Fruit fly (Drosophila melanogaster) whole organism, wandering third instar larva: ENCODE results near the gene Srp19.

Source experiments
- Abd-B ChIP-seq: fragments of >200 bp; optimal IDR thresholded peaks from 2 replicates; lab custom pipeline; 2017; ENCODE audit warnings: missing biosample characterization, missing genetic modification characterization
- CG32264 ChIP-seq: fragments of 200-800 bp; sonication (Bioruptor generic); optimal IDR thresholded peaks from 2 replicates; lab custom pipeline; 2016; ENCODE audit warnings: missing biosample characterization, missing genetic modification characterization
- CG9705 ChIP-seq: fragments of 200-800 bp; sonication (Bioruptor generic); optimal IDR thresholded peaks from 2 replicates; lab custom pipeline; 2018; ENCODE audit warnings: missing biosample characterization, mild to moderate bottlenecking, missing genetic modification characterization
- CrebA ChIP-seq: fragments of 200-800 bp; sonication (Bioruptor generic); optimal IDR thresholded peaks from 2 replicates; lab custom pipeline; 2016; ENCODE audit warnings: missing biosample characterization, mild to moderate bottlenecking, missing genetic modification characterization, borderline replicate concordance
- Dfd ChIP-seq: fragments of >200 bp; optimal IDR thresholded peaks from 2 replicates; lab custom pipeline; 2017; ENCODE audit warnings: missing biosample characterization, missing genetic modification characterization
- Dif ChIP-seq: fragments of 200-275, 200-300 bp; sonication (Bioruptor generic); optimal IDR thresholded peaks from 2 replicates; lab custom pipeline; 2018; ENCODE audit warnings: missing biosample characterization, missing genetic modification characterization; ENCODE audit not compliant: partially characterized antibody
- GATAd ChIP-seq: sonication (Bioruptor generic); optimal IDR thresholded peaks from 2 replicates; lab custom pipeline; 2016; ENCODE audit warnings: missing biosample characterization, missing genetic modification characterization
- HLH106 ChIP-seq: fragments of 200-800 bp; optimal IDR thresholded peaks from 3 replicates; lab custom pipeline; 2019; ENCODE audit warnings: missing biosample characterization, mild to moderate bottlenecking, missing genetic modification characterization, moderate library complexity
- Hnf4 ChIP-seq: fragments of 200-800 bp; sonication (Bioruptor generic); optimal IDR thresholded peaks from 2 replicates; lab custom pipeline; 2016; ENCODE audit warnings: missing biosample characterization, mild to moderate bottlenecking, missing genetic modification characterization
- Hr78 ChIP-seq: fragments of >200 bp; optimal IDR thresholded peaks from 2 replicates; lab custom pipeline; 2017; ENCODE audit warnings: missing biosample characterization, missing genetic modification characterization
- Hr83 ChIP-seq: fragments of 200-300 bp; sonication (Bioruptor generic); optimal IDR thresholded peaks from 2 replicates; lab custom pipeline; 2016; ENCODE audit warnings: missing biosample characterization, mild to moderate bottlenecking, missing genetic modification characterization, moderate library complexity; ENCODE audit not compliant: poor library complexity, severe bottlenecking
- Jra ChIP-seq: sonication (Bioruptor generic); optimal IDR thresholded peaks from 2 replicates; lab custom pipeline; 2016; ENCODE audit warnings: missing biosample characterization, missing genetic modification characterization
- Mio ChIP-seq: sonication (Bioruptor generic); optimal IDR thresholded peaks from 2 replicates; lab custom pipeline; 2016; ENCODE audit warnings: missing biosample characterization, missing genetic modification characterization
- Myc ChIP-seq: fragments of >200 bp; optimal IDR thresholded peaks from 2 replicates; lab custom pipeline; 2017
- N ChIP-seq: fragments of >200 bp; optimal IDR thresholded peaks from 2 replicates; lab custom pipeline; 2018; ENCODE audit warnings: missing biosample characterization, missing external identifiers, missing genetic modification characterization
- OdsH ChIP-seq: fragments of 200-800 bp; sonication (Bioruptor generic); optimal IDR thresholded peaks from 2 replicates; lab custom pipeline; 2016; ENCODE audit warnings: missing biosample characterization, mild to moderate bottlenecking, missing genetic modification characterization
- Rel ChIP-seq, 2 experiments: fragments of 200-800 bp; sonication (Bioruptor generic) in 1 of 2; optimal IDR thresholded peaks; 2 replicates in 1 of 2; 3 replicates in 1 of 2; lab custom pipeline; 2016 to 2019; ENCODE audit warnings: mild to moderate bottlenecking in 2 of 2, missing biosample characterization in 2 of 2, missing genetic modification characterization in 2 of 2, moderate library complexity in 1 of 2
- Sp1 ChIP-seq: fragments of 200-800 bp; sonication (Bioruptor generic); optimal IDR thresholded peaks from 3 replicates; lab custom pipeline; 2019; ENCODE audit warnings: missing biosample characterization, mild to moderate bottlenecking, missing genetic modification characterization, moderate library complexity
- Vsx2 ChIP-seq: fragments of 200-300, 225-300 bp; sonication (Bioruptor generic); optimal IDR thresholded peaks from 2 replicates; lab custom pipeline; 2018; ENCODE audit warnings: missing biosample characterization, missing genetic modification characterization; ENCODE audit not compliant: partially characterized antibody
- br ChIP-seq: fragments of 200-800 bp; sonication (Bioruptor generic); optimal IDR thresholded peaks from 2 replicates; lab custom pipeline; 2016; ENCODE audit warnings: missing biosample characterization, missing genetic modification characterization
- brk ChIP-seq: fragments of 200-800 bp; sonication (Bioruptor generic); optimal IDR thresholded peaks from 2 replicates; lab custom pipeline; 2016; ENCODE audit warnings: missing biosample characterization, mild to moderate bottlenecking, missing genetic modification characterization
- dl ChIP-seq, 2 experiments: fragments of 175-275, 200-275 bp in 1 of 2; fragments of 200-275 bp in 1 of 2; sonication (Bioruptor generic); optimal IDR thresholded peaks; lab custom pipeline; 2018; ENCODE audit warnings: mild to moderate bottlenecking in 2 of 2, missing biosample characterization in 2 of 2, missing genetic modification characterization in 2 of 2, moderate library complexity in 2 of 2; ENCODE audit not compliant: partially characterized antibody in 2 of 2, insufficient read depth in 1 of 2
- dmrt93B ChIP-seq: fragments of 200-800 bp; sonication (Bioruptor generic); optimal IDR thresholded peaks from 2 replicates; lab custom pipeline; 2018; ENCODE audit warnings: missing biosample characterization, mild to moderate bottlenecking, missing genetic modification characterization
- dsf ChIP-seq: sonication (Bioruptor generic); optimal IDR thresholded peaks from 2 replicates; lab custom pipeline; 2016; ENCODE audit warnings: missing biosample characterization, missing genetic modification characterization, borderline replicate concordance
- ey ChIP-seq: fragments of 200-800 bp; sonication (Bioruptor generic); optimal IDR thresholded peaks from 2 replicates; lab custom pipeline; 2016; ENCODE audit warnings: missing biosample characterization, missing genetic modification characterization
- foxo ChIP-seq, 2 experiments: fragments of 200-800 bp; sonication (Bioruptor generic); optimal IDR thresholded peaks; 2 replicates in 1 of 2; 3 replicates in 1 of 2; lab custom pipeline; 2016 to 2017; ENCODE audit warnings: missing biosample characterization in 2 of 2, missing genetic modification characterization in 2 of 2
- fru ChIP-seq: fragments of 200-800 bp; sonication (Bioruptor generic); optimal IDR thresholded peaks from 3 replicates; lab custom pipeline; 2016; ENCODE audit warnings: missing biosample characterization, mild to moderate bottlenecking, missing genetic modification characterization
- h ChIP-seq: fragments of 200-800 bp; sonication (Bioruptor generic); optimal IDR thresholded peaks from 3 replicates; lab custom pipeline; 2016; ENCODE audit warnings: missing biosample characterization, mild to moderate bottlenecking, missing genetic modification characterization
- jim ChIP-seq: fragments of 175-275, 200-325 bp; sonication (Bioruptor generic); optimal IDR thresholded peaks from 2 replicates; lab custom pipeline; 2016; ENCODE audit warnings: missing biosample characterization, mild to moderate bottlenecking, missing genetic modification characterization
- lola ChIP-seq: fragments of >200 bp; optimal IDR thresholded peaks from 2 replicates; lab custom pipeline; 2017; ENCODE audit warnings: missing biosample characterization, missing genetic modification characterization
- pan ChIP-seq: fragments of >200 bp; optimal IDR thresholded peaks from 2 replicates; lab custom pipeline; 2017
- psq ChIP-seq: fragments of 200-800 bp; sonication (Bioruptor generic); optimal IDR thresholded peaks from 3 replicates; lab custom pipeline; 2017; ENCODE audit warnings: missing biosample characterization, mild to moderate bottlenecking, missing genetic modification characterization, moderate library complexity
- rgr ChIP-seq: fragments of 200-800 bp; sonication (Bioruptor generic); optimal IDR thresholded peaks from 3 replicates; lab custom pipeline; 2016; ENCODE audit warnings: missing biosample characterization, mild to moderate bottlenecking, missing genetic modification characterization
- sage ChIP-seq: fragments of 200-800 bp; sonication (Bioruptor generic); optimal IDR thresholded peaks from 2 replicates; lab custom pipeline; 2016; ENCODE audit warnings: missing biosample characterization, mild to moderate bottlenecking, missing genetic modification characterization
- sv ChIP-seq: fragments of 200-800 bp; sonication (Bioruptor generic); optimal IDR thresholded peaks from 3 replicates; lab custom pipeline; 2016; ENCODE audit warnings: missing biosample characterization, missing genetic modification characterization
- tai ChIP-seq: sonication (Bioruptor generic); optimal IDR thresholded peaks from 2 replicates; lab custom pipeline; 2016; ENCODE audit warnings: missing biosample characterization, missing genetic modification characterization
- usp ChIP-seq: fragments of >200 bp; optimal IDR thresholded peaks from 2 replicates; lab custom pipeline; 2017; ENCODE audit warnings: missing biosample characterization, missing genetic modification characterization
- woc ChIP-seq: sonication (Bioruptor generic); optimal IDR thresholded peaks from 2 replicates; lab custom pipeline; 2016; ENCODE audit warnings: missing biosample characterization, mild to moderate bottlenecking, missing genetic modification characterization

Srp19 gene

DNA sequence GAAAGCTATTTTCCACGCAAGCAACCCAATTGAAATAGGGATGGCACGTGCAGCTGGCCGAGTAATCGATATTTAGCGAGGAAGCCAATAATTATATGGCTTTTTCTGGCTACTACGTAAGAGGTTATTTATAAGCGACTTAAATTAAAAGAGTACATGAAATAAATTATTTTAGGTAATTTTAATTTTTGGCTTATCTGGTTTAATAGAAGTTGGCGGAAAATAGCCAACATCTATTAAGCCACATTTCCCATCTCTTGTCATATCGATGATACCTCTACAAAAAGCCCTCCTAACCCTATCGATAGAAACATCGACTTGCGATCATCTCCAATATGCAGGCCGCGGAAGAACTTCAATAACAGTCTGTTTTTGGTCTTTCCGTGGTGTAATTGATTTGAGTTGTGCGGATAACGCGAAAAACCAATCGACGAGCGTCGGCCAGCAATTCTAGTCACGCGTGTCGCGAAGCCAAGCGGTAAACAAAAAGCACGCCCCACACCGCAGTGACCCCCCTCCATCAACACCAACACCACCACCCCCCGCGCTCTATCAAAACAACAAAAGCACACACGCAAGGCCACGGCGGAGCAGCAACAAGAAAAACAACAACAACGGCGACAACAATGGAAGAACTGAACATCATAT, at the start of gene Srp19, which contains the start of gene qm:
TSS of gene Srp19 (minus strand) at position 51 of the 648 bp plus-strand sequence.
TSS of gene qm (plus strand) at position 330 of the 648 bp plus-strand sequence.
- TF ChIP-seq Sp1 (GFP tag; lab: Kevin White, UChicago) (peak; percentile 55), dmrt93B (GFP tag; lab: Kevin White, UChicago) (no peak), br (GFP tag; lab: Kevin White, UChicago) (peak; percentile 50), Jra (GFP tag; lab: Kevin White, UChicago) (peak; percentile 66), CG9705 (GFP tag; lab: Kevin White, UChicago) (peak; percentile 14), Vsx2 (no peak), fru (GFP tag; lab: Kevin White, UChicago) (peak; percentile 63), h (peak; percentile 69), Hnf4 (peak; percentile 69), tai (no peak), N (GFP tag; lab: Kevin White, UChicago) (no peak), jim (GFP tag; lab: Kevin White, UChicago) (peak; percentile 7), HLH106 (tag; lab: Kevin White, UChicago) (peak; percentile 24), Hr78 (no peak), lola (no peak), Dif (GFP tag; lab: Kevin White, UChicago) (peak; percentile 23), psq (GFP tag; lab: Kevin White, UChicago) (no peak), ey (peak; percentile 42), rgr (GFP tag; lab: Kevin White, UChicago) (peak; percentile 23), brk (GFP tag; lab: Kevin White, UChicago) (no peak), GATAd (GFP tag; lab: Kevin White, UChicago) (no peak), Mio (no peak), CG32264 (GFP tag; lab: Kevin White, UChicago) (no peak), dl (GFP tag; optimal IDR thresholded peaks at IDR 0.05; lab: Kevin White, UChicago; ENCODE audit: insufficient read depth in 1 of 2, partially characterized antibody in 2 of 2) (no peak), Rel (GFP tag; optimal IDR thresholded peaks at IDR 0.05; lab: Kevin White, UChicago) (no peak), Rel (tag; optimal IDR thresholded peaks at IDR 0.05; lab: Kevin White, UChicago) (peak; percentile 90), OdsH (GFP tag; lab: Kevin White, UChicago) (peak; percentile 12), sage (GFP tag; lab: Kevin White, UChicago) (no peak), Myc (lab: Kevin White, UChicago) (peak; percentile 87), woc (peak; percentile 82), CrebA (GFP tag; lab: Kevin White, UChicago) (no peak), pan (no peak), usp (GFP tag; lab: Kevin White, UChicago) (no peak), foxo (GFP tag; optimal IDR thresholded peaks at IDR 0.05; lab: Kevin White, UChicago) (peak in 1 of 2 experiments; percentile 77), Dfd (GFP tag; lab: Kevin White, UChicago) (no peak), Hr83 (GFP tag; lab: Kevin White, UChicago) (no peak), Abd-B (GFP tag; lab: Kevin White, UChicago) (no peak), sv (peak; percentile 25), dsf (no peak)

- no peak for TF ChIP-seq rgr (GFP tag; lab: Kevin White, UChicago)
- no peak for TF ChIP-seq psq (GFP tag; lab: Kevin White, UChicago)
- TF ChIP-seq N (GFP tag; lab: Kevin White, UChicago), result no peak
- no peak for TF ChIP-seq foxo (GFP tag; optimal IDR thresholded peaks at IDR 0.05; lab: Kevin White, UChicago)
- no peak for TF ChIP-seq brk (GFP tag; lab: Kevin White, UChicago)
- no peak for TF ChIP-seq dsf
- TF ChIP-seq dl (GFP tag; optimal IDR thresholded peaks at IDR 0.05; lab: Kevin White, UChicago; ENCODE audit: insufficient read depth in 1 of 2, partially characterized antibody in 2 of 2), result no peak
- TF ChIP-seq br (GFP tag; lab: Kevin White, UChicago), result no peak
- TF ChIP-seq pan, result no peak
- TF ChIP-seq Abd-B (GFP tag; lab: Kevin White, UChicago), result no peak
- no peak for TF ChIP-seq tai
Observed at dm6 chr3L:7396055-7396454, 48.2 kb upstream of the Srp19 start, which contains the start of gene CG32379. TSS of gene CG32379 (plus strand) at chr3L:7396355.
